Fruit fly (Drosophila melanogaster) whole organism, wandering third instar larva: ENCODE measurements around the gene CG5478.
A peak's percentile ranks its signal among the peaks of the same experiment; 100 is the strongest.

Experiments
- Mio ChIP-seq: sonication (Bioruptor generic); optimal IDR thresholded peaks from 2 replicates; lab custom pipeline; 2016; ENCODE audit warnings: missing biosample characterization, missing genetic modification characterization
- OdsH ChIP-seq: fragments of 200-800 bp; sonication (Bioruptor generic); optimal IDR thresholded peaks from 2 replicates; lab custom pipeline; 2016; ENCODE audit warnings: missing biosample characterization, mild to moderate bottlenecking, missing genetic modification characterization
- h ChIP-seq: fragments of 200-800 bp; sonication (Bioruptor generic); optimal IDR thresholded peaks from 3 replicates; lab custom pipeline; 2016; ENCODE audit warnings: missing biosample characterization, mild to moderate bottlenecking, missing genetic modification characterization
- pan ChIP-seq: fragments of >200 bp; optimal IDR thresholded peaks from 2 replicates; lab custom pipeline; 2017
- sage ChIP-seq: fragments of 200-800 bp; sonication (Bioruptor generic); optimal IDR thresholded peaks from 2 replicates; lab custom pipeline; 2016; ENCODE audit warnings: missing biosample characterization, mild to moderate bottlenecking, missing genetic modification characterization

DNA sequence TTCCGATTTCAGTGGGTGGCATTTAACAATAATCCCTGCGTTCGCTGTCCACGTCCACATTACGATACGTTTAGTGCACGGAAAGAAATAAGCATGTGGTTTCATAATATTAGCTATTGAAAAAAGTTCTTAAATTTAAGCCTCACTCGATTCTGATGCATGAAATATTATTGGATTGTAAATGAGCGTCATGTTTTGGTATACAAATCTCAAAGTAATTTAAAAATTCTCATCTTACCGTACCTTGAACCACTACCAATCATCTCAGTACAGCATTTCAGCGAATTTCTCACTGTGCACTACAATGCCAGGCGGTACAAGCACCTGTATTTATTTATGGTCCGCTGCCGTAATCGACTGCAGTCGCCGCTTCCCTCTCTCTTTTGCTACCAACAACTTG lies 40.7 kb upstream of the CG5478 start:
- no peak for TF ChIP-seq pan (lab: Kevin White, UChicago)
- TF ChIP-seq OdsH (GFP tag; lab: Kevin White, UChicago): peak; percentile 69
- TF ChIP-seq sage: no peak
- TF ChIP-seq h (GFP tag; lab: Kevin White, UChicago): peak; percentile 85
- peak; percentile 16 for TF ChIP-seq Mio
